Fruit fly (Drosophila melanogaster) whole organism, embryonic: ENCODE data around the gene CG4537.

Experiments
- Blimp-1 ChIP-seq: fragments of 200-800 bp; sonication (Bioruptor generic); optimal IDR thresholded peaks from 3 replicates; lab custom pipeline; 2018; ENCODE audit warnings: missing biosample characterization, missing genetic modification characterization, mild to moderate bottlenecking, moderate library complexity, missing genetic modification reagents
- CG18262 ChIP-seq: fragments of 200-800 bp; optimal IDR thresholded peaks from 3 replicates; lab custom pipeline; 2019; ENCODE audit warnings: missing biosample characterization, mild to moderate bottlenecking, missing genetic modification characterization, moderate library complexity
- CG2116 ChIP-seq: fragments of 200-800 bp; sonication (Bioruptor generic); optimal IDR thresholded peaks from 3 replicates; lab custom pipeline; 2018; ENCODE audit warnings: missing biosample characterization, mild to moderate bottlenecking, missing genetic modification characterization
- CG3281 ChIP-seq: fragments of 200-800 bp; sonication (Bioruptor generic); optimal IDR thresholded peaks from 3 replicates; lab custom pipeline; 2017; ENCODE audit warnings: missing biosample characterization, mild to moderate bottlenecking, missing genetic modification characterization
- CG34422 ChIP-seq: fragments of 200-800 bp; sonication (Bioruptor generic); IDR thresholded peaks from 3 replicates; pipeline ENCODE4 v1.3.6; 2022; ENCODE audit warnings: missing biosample characterization, missing genetic modification characterization
- CG8281 ChIP-seq: fragments of 200-800 bp; sonication (Bioruptor generic); optimal IDR thresholded peaks from 2 replicates; lab custom pipeline; 2018; ENCODE audit warnings: missing biosample characterization, mild to moderate bottlenecking, missing genetic modification characterization, moderate library complexity
- Doc3 ChIP-seq: fragments of 200-800 bp; sonication (Bioruptor generic); IDR thresholded peaks from 3 replicates; pipeline ENCODE4 v1.3.6; 2022; ENCODE audit warnings: missing biosample characterization, missing genetic modification characterization; ENCODE audit not compliant: partially characterized antibody
- Oaz ChIP-seq: fragments of 200-800 bp; sonication (Bioruptor generic); IDR thresholded peaks from 2 replicates; pipeline ENCODE4 v1.3.6; 2022; ENCODE audit warnings: missing biosample characterization, missing genetic modification characterization
- cad ChIP-seq: fragments of >200 bp; optimal IDR thresholded peaks from 2 replicates; lab custom pipeline; 2017; ENCODE audit warnings: missing biosample characterization, missing genetic modification characterization
- crol ChIP-seq: fragments of 200-800 bp; sonication (Bioruptor generic); IDR thresholded peaks from 2 replicates; pipeline ENCODE4 v1.3.6; 2022; ENCODE audit warnings: missing biosample characterization, missing genetic modification characterization
- fd96Cb ChIP-seq: fragments of 200-800 bp; sonication (Bioruptor generic); optimal IDR thresholded peaks from 2 replicates; lab custom pipeline; 2018; ENCODE audit warnings: missing biosample characterization, mild to moderate bottlenecking, missing genetic modification characterization, moderate library complexity
- kay ChIP-seq: fragments of 200-800 bp; sonication (Bioruptor generic); optimal IDR thresholded peaks from 2 replicates; lab custom pipeline; 2016; ENCODE audit warnings: missing biosample characterization, missing genetic modification characterization

dm6 chr2L:9919949-9920348 lies 29.3 kb downstream of the CG4537 start, which contains the start of gene CG4594:
- TF ChIP-seq crol (GFP tag; lab: Robert Waterston, UW): no peak
- no peak for TF ChIP-seq fd96Cb (tag; lab: Kevin White, UChicago)
- TF ChIP-seq Doc3 (GFP tag; lab: Robert Waterston, UW): no peak
- no peak for TF ChIP-seq kay (GFP tag; lab: Kevin White, UChicago)
- no peak for TF ChIP-seq cad
- TF ChIP-seq CG8281: no peak
- TF ChIP-seq CG2116 (GFP tag; lab: Kevin White, UChicago): peak; percentile 3
- TF ChIP-seq CG18262: no peak
- no peak for TF ChIP-seq Oaz
- no peak for TF ChIP-seq CG34422 (GFP tag; lab: Robert Waterston, UW)
- no peak for TF ChIP-seq CG3281
- TF ChIP-seq Blimp-1 (GFP tag; lab: Kevin White, UChicago): no peak
